Worm (Caenorhabditis elegans): Measurements from ENCODE around the gene C05C8.5.

- TF ChIP-seq egl-27 (tag; optimal IDR thresholded peaks at IDR 0.05) (no peak), nhr-90 (tag; optimal IDR thresholded peaks at IDR 0.05; ENCODE audit: poor library complexity) (no peak), nhr-28 (tag; optimal IDR thresholded peaks at IDR 0.05) (no peak), swsn-7 (tag; optimal IDR thresholded peaks at IDR 0.05) (no peak), C04F5.9 (tag; optimal IDR thresholded peaks at IDR 0.05) (no peak), nhr-237 (tag; optimal IDR thresholded peaks at IDR 0.05) (no peak), pqm-1 (tag; optimal IDR thresholded peaks at IDR 0.05) (no peak)
Measured at ce11 chrV:7282037-7282436, 47.4 kb upstream of the C05C8.5 start, which contains the start of gene C13A2.3.

All from whole organism, L1 larva.